Worm (Caenorhabditis elegans): Measurements from ENCODE around the gene Y49G5A.1.

Y49G5A.1 gene

DNA sequence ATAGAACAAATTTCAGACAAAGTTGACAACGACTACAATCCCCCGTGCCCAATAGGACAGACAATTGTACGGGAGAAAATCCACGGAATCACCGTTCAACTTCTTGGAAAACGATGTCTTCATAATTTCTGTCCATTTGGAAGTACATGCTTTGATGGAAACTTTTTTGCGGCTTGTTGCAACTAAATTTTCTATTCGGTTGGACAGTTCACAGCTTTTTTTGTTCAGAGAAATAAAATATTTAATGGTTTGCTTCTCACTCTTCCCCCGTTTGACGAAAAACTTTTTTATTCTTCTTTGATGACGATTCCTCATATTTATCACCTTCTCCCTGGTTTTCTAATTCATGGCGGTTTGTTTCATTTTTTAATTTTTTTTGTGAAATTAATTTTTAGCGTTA, 26.9 kb upstream of the Y49G5A.1 start, which contains the start of gene C10G8.2:
Gene C10G8.2 (plus strand): TSS at position 301 of the 400 bp plus-strand sequence.
- TF ChIP-seq tab-1 (GFP tag; IDR thresholded peaks at IDR 0.05) (no peak), T22C8.4 (GFP tag; IDR thresholded peaks at IDR 0.05) (no peak), ztf-29 (GFP tag; IDR thresholded peaks at IDR 0.05) (no peak), med-1 (GFP tag; optimal IDR thresholded peaks at IDR 0.05; ENCODE audit: insufficient read depth) (no peak), klf-2 (GFP tag; conservative IDR thresholded peaks at IDR 0.05) (no peak), cog-1 (tag; optimal IDR thresholded peaks at IDR 0.05) (no peak), ref-1 (GFP tag; conservative IDR thresholded peaks at IDR 0.05) (no peak), flt-1 (GFP tag; IDR thresholded peaks at IDR 0.05) (no peak), ztf-23 (GFP tag; IDR thresholded peaks at IDR 0.05) (no peak)

DNA sequence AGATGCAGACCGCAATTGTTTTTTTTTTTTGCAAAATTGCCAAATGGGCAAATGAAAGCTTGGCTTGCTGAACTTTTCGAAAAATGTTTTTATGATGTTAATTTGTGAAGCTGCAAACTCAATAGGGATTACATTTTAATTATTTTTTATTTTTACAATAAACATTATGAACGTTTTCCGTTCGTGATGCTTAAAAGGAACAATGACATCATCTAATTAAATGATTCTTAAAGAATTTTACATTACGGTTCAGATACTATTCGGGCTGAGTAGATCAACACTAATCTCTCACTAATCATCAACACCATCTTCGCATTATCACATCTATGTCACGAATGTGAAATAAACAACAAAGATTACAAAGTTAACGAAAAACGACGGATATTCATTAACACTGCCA, 25.3 kb upstream of the Y49G5A.1 start, which contains the start of gene C10G8.3:
Gene C10G8.3 (plus strand): TSS at position 301 of the 400 bp plus-strand sequence.
- TF ChIP-seq ztf-23 (GFP tag; IDR thresholded peaks at IDR 0.05) (no peak), T22C8.4 (GFP tag; IDR thresholded peaks at IDR 0.05) (no peak), med-1 (GFP tag; optimal IDR thresholded peaks at IDR 0.05; ENCODE audit: insufficient read depth) (no peak), tab-1 (GFP tag; IDR thresholded peaks at IDR 0.05) (no peak), cog-1 (tag; optimal IDR thresholded peaks at IDR 0.05) (no peak), ztf-29 (GFP tag; IDR thresholded peaks at IDR 0.05) (no peak), ref-1 (GFP tag; conservative IDR thresholded peaks at IDR 0.05) (no peak)

DNA sequence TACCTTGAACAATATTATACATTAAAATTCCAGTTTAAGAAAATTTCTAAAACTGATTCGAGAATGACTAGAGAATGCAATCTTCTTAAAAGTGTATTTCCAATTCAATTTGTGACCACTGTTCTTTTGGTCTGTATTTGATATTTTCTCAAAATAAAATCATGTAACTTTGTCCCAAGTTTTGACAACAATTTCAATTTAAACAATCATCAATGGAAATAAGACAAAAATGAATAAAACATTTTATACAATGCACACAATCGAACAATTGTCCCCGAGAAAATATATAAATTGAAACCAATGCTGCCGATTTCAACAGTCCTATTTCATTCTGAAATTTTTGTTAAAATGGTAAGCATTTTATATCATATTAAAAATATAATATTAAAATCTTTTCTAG, 24.5 kb upstream of the Y49G5A.1 start, which contains the start of gene C10G8.4:
Gene C10G8.4 (plus strand): TSS at position 301 of the 400 bp plus-strand sequence.
- TF ChIP-seq tab-1 (GFP tag; IDR thresholded peaks at IDR 0.05) (no peak), med-1 (GFP tag; optimal IDR thresholded peaks at IDR 0.05; ENCODE audit: insufficient read depth) (no peak), ztf-23 (GFP tag; IDR thresholded peaks at IDR 0.05) (no peak), ref-1 (GFP tag; conservative IDR thresholded peaks at IDR 0.05) (no peak), klf-2 (GFP tag; conservative IDR thresholded peaks at IDR 0.05) (no peak), flt-1 (GFP tag; IDR thresholded peaks at IDR 0.05) (no peak), T22C8.4 (GFP tag; IDR thresholded peaks at IDR 0.05) (no peak), ztf-29 (GFP tag; IDR thresholded peaks at IDR 0.05) (no peak), cog-1 (tag; optimal IDR thresholded peaks at IDR 0.05) (no peak)

DNA sequence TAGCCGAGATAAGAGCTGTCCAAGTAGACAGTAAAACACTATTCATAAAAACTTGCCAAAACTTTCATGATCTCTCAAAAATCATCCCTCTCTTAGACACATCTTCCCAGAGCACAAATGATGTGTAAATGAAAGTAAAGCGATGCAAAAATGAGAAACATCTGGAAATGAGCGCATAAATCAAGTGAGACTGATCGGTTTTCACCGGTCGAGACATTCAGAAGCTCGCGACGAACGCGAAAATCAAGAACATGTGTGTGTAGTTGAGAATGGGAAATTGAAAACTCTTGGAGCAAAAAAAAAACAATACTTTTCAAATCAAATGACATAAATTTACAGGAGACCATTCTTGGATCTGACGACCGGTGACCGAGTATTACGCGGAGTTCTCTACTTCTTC, 17.2 kb upstream of the Y49G5A.1 start:
- TF ChIP-seq klf-2 (GFP tag; conservative IDR thresholded peaks at IDR 0.05) (no peak), tab-1 (GFP tag; IDR thresholded peaks at IDR 0.05) (no peak), ztf-29 (GFP tag; IDR thresholded peaks at IDR 0.05) (no peak), flt-1 (GFP tag; IDR thresholded peaks at IDR 0.05) (no peak), ztf-23 (GFP tag; IDR thresholded peaks at IDR 0.05) (no peak), cog-1 (tag; optimal IDR thresholded peaks at IDR 0.05) (no peak), ref-1 (GFP tag; conservative IDR thresholded peaks at IDR 0.05) (no peak), med-1 (GFP tag; optimal IDR thresholded peaks at IDR 0.05; ENCODE audit: insufficient read depth) (no peak), T22C8.4 (GFP tag; IDR thresholded peaks at IDR 0.05) (no peak)

DNA sequence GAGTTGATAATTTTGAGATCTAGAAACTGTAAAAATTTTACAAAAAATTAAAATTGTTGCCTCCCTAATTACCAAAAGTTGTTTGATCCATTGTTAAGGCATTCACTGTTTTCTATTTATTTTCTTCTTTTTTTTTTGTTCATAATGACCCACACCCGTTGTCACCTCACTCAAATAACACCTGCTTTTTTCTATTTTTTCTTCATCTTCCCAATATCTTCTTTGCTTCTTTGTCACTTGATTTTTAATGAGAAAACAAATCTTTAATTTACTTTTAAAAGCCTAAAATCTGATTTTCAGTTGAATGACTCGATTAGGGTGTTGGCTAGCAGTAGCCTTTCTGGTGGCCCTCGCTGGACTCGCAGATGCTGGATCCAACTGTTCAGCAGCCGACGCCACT, 16.2 kb upstream of the Y49G5A.1 start, which contains the start of gene ncx-2:
Gene ncx-2 (plus strand): TSS at position 301 of the 400 bp plus-strand sequence.
- TF ChIP-seq ztf-29 (GFP tag; IDR thresholded peaks at IDR 0.05) = no peak
- TF ChIP-seq T22C8.4 (GFP tag; IDR thresholded peaks at IDR 0.05) = no peak
- no peak for TF ChIP-seq tab-1 (GFP tag; IDR thresholded peaks at IDR 0.05)
- TF ChIP-seq ztf-23 (GFP tag; IDR thresholded peaks at IDR 0.05) = no peak
- no peak for TF ChIP-seq flt-1 (GFP tag; IDR thresholded peaks at IDR 0.05)
- no peak for TF ChIP-seq klf-2 (GFP tag; conservative IDR thresholded peaks at IDR 0.05)
- TF ChIP-seq ref-1 (GFP tag; conservative IDR thresholded peaks at IDR 0.05) = no peak
- no peak for TF ChIP-seq med-1 (GFP tag; optimal IDR thresholded peaks at IDR 0.05; ENCODE audit: insufficient read depth)
- TF ChIP-seq cog-1 (tag; optimal IDR thresholded peaks at IDR 0.05) = no peak

DNA sequence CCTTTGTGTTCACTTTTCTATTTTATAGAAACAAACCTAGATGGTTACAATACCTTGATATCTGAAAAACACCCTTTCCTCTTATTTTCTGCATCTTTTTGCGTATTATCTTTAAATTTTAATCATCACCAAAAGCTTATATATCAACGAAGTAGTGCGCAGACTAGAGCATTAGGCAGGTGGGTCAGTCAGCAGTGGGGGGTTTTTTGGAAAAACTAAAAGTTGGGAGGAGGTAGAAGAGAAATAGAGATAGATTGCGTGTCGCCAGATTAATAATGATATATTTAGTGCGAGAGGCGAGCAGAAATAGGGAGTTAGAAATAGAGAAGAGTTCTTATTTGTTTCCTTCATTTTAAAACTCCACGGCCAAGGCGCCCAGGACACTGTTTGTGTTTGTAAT, 14.1 kb upstream of the Y49G5A.1 start:
- TF ChIP-seq cog-1 (tag; optimal IDR thresholded peaks at IDR 0.05) = no peak
- no peak for TF ChIP-seq med-1 (GFP tag; optimal IDR thresholded peaks at IDR 0.05; ENCODE audit: insufficient read depth)

DNA sequence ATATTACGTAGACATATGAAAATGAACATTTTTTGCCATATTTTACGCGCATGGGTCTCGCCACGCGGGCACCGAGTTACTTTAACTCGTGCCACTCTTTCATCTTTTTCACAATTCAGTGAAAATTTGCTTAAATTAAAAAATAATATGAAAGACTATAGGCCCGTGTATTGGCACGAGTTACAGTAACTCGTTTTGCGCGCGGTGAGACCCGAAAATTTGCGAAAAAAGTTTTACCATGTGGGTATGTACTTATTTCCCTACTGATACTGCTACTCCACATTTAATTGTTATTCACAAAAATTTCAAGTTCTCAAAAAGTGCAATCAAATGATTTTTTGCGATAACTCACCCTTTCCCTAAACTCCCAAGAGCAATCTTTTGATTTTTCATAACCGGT, 10.6 kb upstream of the Y49G5A.1 start:
- no peak for TF ChIP-seq tab-1 (GFP tag; IDR thresholded peaks at IDR 0.05)
- no peak for TF ChIP-seq T22C8.4 (GFP tag; IDR thresholded peaks at IDR 0.05)
- no peak for TF ChIP-seq cog-1 (tag; optimal IDR thresholded peaks at IDR 0.05)
- no peak for TF ChIP-seq klf-2 (GFP tag; conservative IDR thresholded peaks at IDR 0.05)
- no peak for TF ChIP-seq ztf-29 (GFP tag; IDR thresholded peaks at IDR 0.05)
- TF ChIP-seq ref-1 (GFP tag; conservative IDR thresholded peaks at IDR 0.05) = no peak
- TF ChIP-seq med-1 (GFP tag; optimal IDR thresholded peaks at IDR 0.05; ENCODE audit: insufficient read depth) = no peak
- no peak for TF ChIP-seq flt-1 (GFP tag; IDR thresholded peaks at IDR 0.05)
- no peak for TF ChIP-seq ztf-23 (GFP tag; IDR thresholded peaks at IDR 0.05)

DNA sequence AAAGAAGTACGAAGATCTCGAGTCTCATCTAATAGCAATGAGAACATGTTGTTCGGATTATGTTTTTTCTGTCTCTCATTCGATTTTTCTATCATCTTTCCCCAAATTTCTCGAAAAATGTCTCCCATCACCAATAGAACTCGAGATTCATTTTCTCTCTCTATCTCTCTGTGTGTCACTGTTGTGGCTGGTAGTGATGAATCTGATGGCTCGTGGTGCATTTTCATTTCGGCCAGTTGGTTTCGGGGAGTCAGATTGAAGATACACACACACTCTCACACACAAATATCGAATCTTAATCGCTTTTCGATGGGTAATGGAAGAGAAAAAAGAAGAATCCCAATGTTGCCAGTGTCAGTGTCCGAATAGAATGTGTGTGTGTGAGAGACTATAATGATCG, 8.8 kb upstream of the Y49G5A.1 start:
- TF ChIP-seq med-1 (GFP tag; optimal IDR thresholded peaks at IDR 0.05; ENCODE audit: insufficient read depth) (no peak), ref-1 (GFP tag; conservative IDR thresholded peaks at IDR 0.05) (no peak), cog-1 (tag; optimal IDR thresholded peaks at IDR 0.05) (no peak), tab-1 (GFP tag; IDR thresholded peaks at IDR 0.05) (no peak), ztf-29 (GFP tag; IDR thresholded peaks at IDR 0.05) (no peak), klf-2 (GFP tag; conservative IDR thresholded peaks at IDR 0.05) (no peak), flt-1 (GFP tag; IDR thresholded peaks at IDR 0.05) (no peak), T22C8.4 (GFP tag; IDR thresholded peaks at IDR 0.05) (no peak), ztf-23 (GFP tag; IDR thresholded peaks at IDR 0.05) (no peak)

DNA sequence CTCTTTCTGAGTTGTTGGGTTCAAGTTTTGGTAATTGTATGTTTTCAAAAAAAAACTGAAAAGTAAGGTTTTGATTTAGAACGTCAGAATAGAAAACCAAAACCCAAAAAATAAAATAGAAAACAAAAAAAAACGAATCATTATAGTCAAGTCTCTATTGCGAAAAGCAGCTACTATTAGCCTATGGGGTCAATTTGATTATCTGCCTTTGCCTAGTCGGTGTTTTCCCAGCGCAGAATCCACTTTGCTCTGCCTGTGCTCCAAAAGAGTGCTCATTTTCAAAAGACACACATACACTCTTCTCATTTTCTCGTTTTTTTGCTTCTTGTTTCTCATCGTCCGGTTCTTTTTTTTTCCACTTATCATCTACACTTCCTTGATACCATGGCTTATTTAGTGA, 1.5 kb upstream of the Y49G5A.1 start:
- TF ChIP-seq T22C8.4 (GFP tag; IDR thresholded peaks at IDR 0.05) (no peak), cog-1 (tag; optimal IDR thresholded peaks at IDR 0.05) (no peak), ztf-23 (GFP tag; IDR thresholded peaks at IDR 0.05) (no peak), ztf-29 (GFP tag; IDR thresholded peaks at IDR 0.05) (no peak)

DNA sequence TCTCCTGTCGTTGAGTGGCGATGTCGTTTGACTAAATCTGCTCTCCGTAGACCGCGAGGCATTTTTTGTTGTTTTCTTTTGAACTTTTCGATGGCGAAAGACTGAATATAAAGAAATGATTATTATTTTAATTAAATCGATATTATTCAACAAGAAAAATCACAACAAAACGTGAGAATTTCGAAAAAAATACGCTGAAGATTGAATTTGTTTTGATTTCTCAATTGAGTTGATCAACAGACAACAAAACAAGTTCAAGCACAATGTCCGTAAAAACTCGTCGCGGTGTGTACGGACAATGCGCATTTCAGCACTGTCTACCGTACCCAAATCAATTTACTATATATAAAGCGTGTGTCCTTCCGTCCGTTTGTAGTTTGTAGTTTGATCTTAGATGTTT, 9.2 kb downstream of the Y49G5A.1 start, which contains the start of gene B0238.9:
Gene B0238.9 (minus strand): TSS at position 101 of the 400 bp plus-strand sequence.
- no peak for TF ChIP-seq flt-1 (GFP tag; IDR thresholded peaks at IDR 0.05)
- no peak for TF ChIP-seq ref-1 (GFP tag; conservative IDR thresholded peaks at IDR 0.05)
- TF ChIP-seq ztf-29 (GFP tag; IDR thresholded peaks at IDR 0.05) = no peak
- no peak for TF ChIP-seq cog-1 (tag; optimal IDR thresholded peaks at IDR 0.05)
- TF ChIP-seq ztf-23 (GFP tag; IDR thresholded peaks at IDR 0.05) = no peak
- no peak for TF ChIP-seq klf-2 (GFP tag; conservative IDR thresholded peaks at IDR 0.05)
- TF ChIP-seq tab-1 (GFP tag; IDR thresholded peaks at IDR 0.05) = no peak
- no peak for TF ChIP-seq med-1 (GFP tag; optimal IDR thresholded peaks at IDR 0.05; ENCODE audit: insufficient read depth)
- TF ChIP-seq T22C8.4 (GFP tag; IDR thresholded peaks at IDR 0.05) = no peak

Data from whole organism, midembryonic.